Worm (Caenorhabditis elegans) whole organism, early embryonic: Measurements from ENCODE around the gene clec-34.

ENCODE experiments used
- B0310.2 ChIP-seq: sonication (generic microtip); optimal IDR thresholded peaks from 2 replicates; lab custom pipeline; 2016; ENCODE audit warnings: mild to moderate bottlenecking, missing genetic modification characterization, missing compliant biosample characterization
- F13C5.2 ChIP-seq: sonication (generic microtip); optimal IDR thresholded peaks from 2 replicates; lab custom pipeline; 2017; ENCODE audit warnings: mild to moderate bottlenecking, missing genetic modification characterization, inconsistent platforms, missing compliant biosample characterization
- aly-1 ChIP-seq: sonication (generic microtip); optimal IDR thresholded peaks from 2 replicates; lab custom pipeline; 2016; ENCODE audit warnings: missing genetic modification characterization, missing compliant biosample characterization
- ama-1 ChIP-seq: fragments of 150-350 bp; optimal IDR thresholded peaks from 2 replicates; lab custom pipeline; 2014
- ceh-36 ChIP-seq: sonication (generic microtip); optimal IDR thresholded peaks from 2 replicates; lab custom pipeline; 2016; ENCODE audit warnings: missing genetic modification characterization, inconsistent platforms, missing compliant biosample characterization
- flt-1 ChIP-seq: fragments of 200-800 bp; sonication (Bioruptor generic); IDR thresholded peaks from 2 replicates; pipeline ENCODE4 v1.3.6; 2022; ENCODE audit warnings: missing genetic modification characterization, missing compliant biosample characterization
- hmg-4 ChIP-seq: fragments of 200-800 bp; sonication (Bioruptor generic); optimal IDR thresholded peaks from 2 replicates; lab custom pipeline; 2018; ENCODE audit warnings: mild to moderate bottlenecking, missing genetic modification characterization, missing compliant biosample characterization
- hnd-1 ChIP-seq: sonication (generic microtip); optimal IDR thresholded peaks from 2 replicates; lab custom pipeline; 2016; ENCODE audit warnings: missing genetic modification characterization, missing compliant biosample characterization
- pes-1 ChIP-seq: fragments of 200-800 bp; sonication (Bioruptor generic); IDR thresholded peaks from 2 replicates; pipeline ENCODE4 v1.3.6; 2022; ENCODE audit warnings: missing genetic modification reagents, missing genetic modification characterization, missing compliant biosample characterization
- sea-1 ChIP-seq: fragments of 200-800 bp; sonication (Bioruptor generic); conservative IDR thresholded peaks from 2 replicates; pipeline ENCODE4 v1.3.6; 2022; ENCODE audit warnings: missing genetic modification characterization, missing compliant biosample characterization
- tbx-11 ChIP-seq: fragments of 200-800 bp; sonication (Bioruptor generic); IDR thresholded peaks from 2 replicates; pipeline ENCODE4 v1.3.6; 2022; ENCODE audit warnings: missing genetic modification characterization, missing compliant biosample characterization
- tbx-37 ChIP-seq: fragments of 200-800 bp; sonication (Bioruptor generic); conservative IDR thresholded peaks from 2 replicates; pipeline ENCODE4 v1.3.6; 2022; ENCODE audit warnings: missing genetic modification reagents, missing genetic modification characterization, missing compliant biosample characterization
- tra-4 ChIP-seq: sonication (generic microtip); optimal IDR thresholded peaks from 2 replicates; lab custom pipeline; 2017; ENCODE audit warnings: missing genetic modification characterization, missing compliant biosample characterization

DNA sequence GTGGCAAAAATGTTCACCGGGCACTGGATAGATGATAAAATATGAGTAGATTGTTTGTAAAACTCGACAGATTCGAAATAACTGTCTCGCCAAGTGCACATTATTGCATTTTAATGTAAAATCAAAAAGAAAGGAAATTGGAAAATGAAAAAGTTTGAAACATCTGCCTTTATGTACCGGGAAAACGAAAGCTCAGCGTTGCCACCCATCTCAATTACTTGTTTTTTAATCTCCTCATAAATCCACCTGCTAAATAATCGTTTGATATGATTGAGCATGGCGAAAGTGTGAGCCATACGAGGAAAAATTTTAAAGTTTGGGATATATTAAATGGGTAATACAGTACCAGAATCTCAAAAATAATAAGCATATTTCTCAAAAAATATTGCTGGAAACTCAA is 19.0 kb upstream of the clec-34 start, which contains the start of gene srh-137:
- TF ChIP-seq tra-4 (tag; lab: Kevin White, UChicago) (no peak), ama-1 (no peak), F13C5.2 (no peak), ceh-36 (tag; lab: Kevin White, UChicago) (no peak), sea-1 (GFP tag; lab: Robert Waterston, UW) (no peak), pes-1 (no peak), B0310.2 (no peak), hnd-1 (tag; lab: Kevin White, UChicago) (no peak), hmg-4 (GFP tag; lab: Kevin White, UChicago) (no peak), aly-1 (tag; lab: Kevin White, UChicago) (no peak), tbx-37 (no peak), tbx-11 (GFP tag; lab: Robert Waterston, UW) (no peak), flt-1 (no peak)
